Worm (Caenorhabditis elegans) whole organism, early embryonic: ENCODE results near the gene str-82.

Experiments
- B0310.2 ChIP-seq: sonication (generic microtip); optimal IDR thresholded peaks from 2 replicates; lab custom pipeline; 2016; ENCODE audit warnings: mild to moderate bottlenecking, missing genetic modification characterization, missing compliant biosample characterization
- F13C5.2 ChIP-seq: sonication (generic microtip); optimal IDR thresholded peaks from 2 replicates; lab custom pipeline; 2017; ENCODE audit warnings: mild to moderate bottlenecking, missing genetic modification characterization, inconsistent platforms, missing compliant biosample characterization
- aly-1 ChIP-seq: sonication (generic microtip); optimal IDR thresholded peaks from 2 replicates; lab custom pipeline; 2016; ENCODE audit warnings: missing genetic modification characterization, missing compliant biosample characterization
- ama-1 ChIP-seq: fragments of 150-350 bp; optimal IDR thresholded peaks from 2 replicates; lab custom pipeline; 2014
- ceh-13 ChIP-seq: fragments of 200-800 bp; sonication (Bioruptor generic); optimal IDR thresholded peaks from 2 replicates; lab custom pipeline; 2018; ENCODE audit warnings: mild to moderate bottlenecking, missing genetic modification characterization, missing compliant biosample characterization
- ceh-36 ChIP-seq: sonication (generic microtip); optimal IDR thresholded peaks from 2 replicates; lab custom pipeline; 2016; ENCODE audit warnings: missing genetic modification characterization, inconsistent platforms, missing compliant biosample characterization
- ets-7 ChIP-seq: sonication (generic microtip); optimal IDR thresholded peaks from 2 replicates; lab custom pipeline; 2016; ENCODE audit warnings: missing genotype, missing genetic modification characterization, missing compliant biosample characterization
- flt-1 ChIP-seq: fragments of 200-800 bp; sonication (Bioruptor generic); IDR thresholded peaks from 2 replicates; pipeline ENCODE4 v1.3.6; 2022; ENCODE audit warnings: missing genetic modification characterization, missing compliant biosample characterization
- hmbx-1 ChIP-seq: sonication (generic microtip); optimal IDR thresholded peaks from 2 replicates; lab custom pipeline; 2016; ENCODE audit warnings: mild to moderate bottlenecking, missing genetic modification characterization, missing compliant biosample characterization
- hmg-4 ChIP-seq: fragments of 200-800 bp; sonication (Bioruptor generic); optimal IDR thresholded peaks from 2 replicates; lab custom pipeline; 2018; ENCODE audit warnings: mild to moderate bottlenecking, missing genetic modification characterization, missing compliant biosample characterization
- hnd-1 ChIP-seq: sonication (generic microtip); optimal IDR thresholded peaks from 2 replicates; lab custom pipeline; 2016; ENCODE audit warnings: missing genetic modification characterization, missing compliant biosample characterization
- pes-1 ChIP-seq: fragments of 200-800 bp; sonication (Bioruptor generic); IDR thresholded peaks from 2 replicates; pipeline ENCODE4 v1.3.6; 2022; ENCODE audit warnings: missing genetic modification reagents, missing genetic modification characterization, missing compliant biosample characterization
- scrt-1 ChIP-seq: fragments of 200-800 bp; sonication (Bioruptor generic); IDR thresholded peaks from 2 replicates; pipeline ENCODE4 v1.3.6; 2022; ENCODE audit warnings: missing genetic modification characterization, missing compliant biosample characterization
- sea-1 ChIP-seq: fragments of 200-800 bp; sonication (Bioruptor generic); conservative IDR thresholded peaks from 2 replicates; pipeline ENCODE4 v1.3.6; 2022; ENCODE audit warnings: missing genetic modification characterization, missing compliant biosample characterization
- tbx-11 ChIP-seq: fragments of 200-800 bp; sonication (Bioruptor generic); IDR thresholded peaks from 2 replicates; pipeline ENCODE4 v1.3.6; 2022; ENCODE audit warnings: missing genetic modification characterization, missing compliant biosample characterization
- tbx-37 ChIP-seq: fragments of 200-800 bp; sonication (Bioruptor generic); conservative IDR thresholded peaks from 2 replicates; pipeline ENCODE4 v1.3.6; 2022; ENCODE audit warnings: missing genetic modification reagents, missing genetic modification characterization, missing compliant biosample characterization
- tra-4 ChIP-seq: sonication (generic microtip); optimal IDR thresholded peaks from 2 replicates; lab custom pipeline; 2017; ENCODE audit warnings: missing genetic modification characterization, missing compliant biosample characterization

The str-82 gene

ce11 chrV:3981680-3982079 lies 7.2 kb downstream of the str-82 start, which contains the start of gene nlp-30:
Gene nlp-30, plus strand, starts transcription at chrV:3981980.
- TF ChIP-seq ceh-13 (no peak), pes-1 (GFP tag; lab: Robert Waterston, UW) (no peak), B0310.2 (tag; lab: Kevin White, UChicago) (no peak), ama-1 (lab: Kevin White, UChicago) (no peak), sea-1 (no peak), hmg-4 (GFP tag; lab: Kevin White, UChicago) (no peak), tbx-11 (GFP tag; lab: Robert Waterston, UW) (no peak), aly-1 (tag; lab: Kevin White, UChicago) (no peak), scrt-1 (no peak), flt-1 (GFP tag; lab: Robert Waterston, UW) (no peak), ceh-36 (no peak), F13C5.2 (tag; lab: Kevin White, UChicago) (no peak), hnd-1 (no peak)

- no peak for TF ChIP-seq hmg-4 (GFP tag; lab: Kevin White, UChicago)
- TF ChIP-seq ceh-36 = no peak
- TF ChIP-seq flt-1 (GFP tag; lab: Robert Waterston, UW) = no peak
- no peak for TF ChIP-seq ets-7 (tag; lab: Kevin White, UChicago)
- no peak for TF ChIP-seq tra-4 (tag; lab: Kevin White, UChicago)
- TF ChIP-seq hmbx-1 (tag; lab: Kevin White, UChicago) = no peak
- TF ChIP-seq tbx-37 (GFP tag; lab: Robert Waterston, UW) = no peak
- TF ChIP-seq scrt-1 = no peak
- TF ChIP-seq sea-1 = no peak
- TF ChIP-seq F13C5.2 (tag; lab: Kevin White, UChicago) = no peak
- no peak for TF ChIP-seq ama-1 (lab: Kevin White, UChicago)
- no peak for TF ChIP-seq B0310.2 (tag; lab: Kevin White, UChicago)
- TF ChIP-seq tbx-11 (GFP tag; lab: Robert Waterston, UW) = no peak
- TF ChIP-seq aly-1 (tag; lab: Kevin White, UChicago) = no peak
- TF ChIP-seq pes-1 (GFP tag; lab: Robert Waterston, UW) = no peak
- no peak for TF ChIP-seq hnd-1
Measured at ce11 chrV:3984178-3984577, 9.7 kb downstream of the str-82 start, which contains the start of gene nlp-29. Gene nlp-29, plus strand, starts transcription at chrV:3984425.

ce11 chrV:3985104-3985503 lies 10.6 kb downstream of the str-82 start:
- TF ChIP-seq ceh-13 = no peak
- TF ChIP-seq flt-1 (GFP tag; lab: Robert Waterston, UW) = no peak
- no peak for TF ChIP-seq scrt-1
- TF ChIP-seq F13C5.2 (tag; lab: Kevin White, UChicago) = no peak

- no peak for TF ChIP-seq ama-1 (lab: Kevin White, UChicago)
- no peak for TF ChIP-seq ceh-36
- no peak for TF ChIP-seq tra-4 (tag; lab: Kevin White, UChicago)
Measured at ce11 chrV:3987616-3988015, 13.2 kb downstream of the str-82 start, which contains the start of gene nlp-28. Gene nlp-28, plus strand, starts transcription at chrV:3987900.

ce11 chrV:3989070-3989469 lies 14.6 kb downstream of the str-82 start, which contains the start of gene nlp-27:
Gene nlp-27, plus strand, starts transcription at chrV:3989378.
- TF ChIP-seq tbx-11 (GFP tag; lab: Robert Waterston, UW) = no peak
- no peak for TF ChIP-seq sea-1
- no peak for TF ChIP-seq ceh-36
- TF ChIP-seq F13C5.2 (tag; lab: Kevin White, UChicago) = no peak
- no peak for TF ChIP-seq ets-7 (tag; lab: Kevin White, UChicago)

ce11 chrV:3992334-3992733 lies 17.9 kb downstream of the str-82 start:
- TF ChIP-seq ceh-13 (no peak), scrt-1 (no peak), F13C5.2 (tag; lab: Kevin White, UChicago) (no peak), hnd-1 (no peak), hmg-4 (GFP tag; lab: Kevin White, UChicago) (no peak), aly-1 (tag; lab: Kevin White, UChicago) (no peak), tbx-11 (GFP tag; lab: Robert Waterston, UW) (no peak), hmbx-1 (tag; lab: Kevin White, UChicago) (no peak), ama-1 (lab: Kevin White, UChicago) (no peak), pes-1 (GFP tag; lab: Robert Waterston, UW) (no peak), sea-1 (no peak), tra-4 (tag; lab: Kevin White, UChicago) (no peak), ceh-36 (no peak)

ce11 chrV:3994048-3994447 lies 19.6 kb downstream of the str-82 start, which contains the start of gene K09D9.9:
Gene K09D9.9, minus strand, starts transcription at chrV:3994148.
- no peak for TF ChIP-seq F13C5.2 (tag; lab: Kevin White, UChicago)
- no peak for TF ChIP-seq ceh-13
- no peak for TF ChIP-seq scrt-1
- no peak for TF ChIP-seq ceh-36
- TF ChIP-seq aly-1 (tag; lab: Kevin White, UChicago) = no peak
- TF ChIP-seq hmg-4 (GFP tag; lab: Kevin White, UChicago) = no peak
- TF ChIP-seq sea-1 = no peak
- TF ChIP-seq pes-1 (GFP tag; lab: Robert Waterston, UW) = no peak
- no peak for TF ChIP-seq tra-4 (tag; lab: Kevin White, UChicago)
- no peak for TF ChIP-seq B0310.2 (tag; lab: Kevin White, UChicago)
- no peak for TF ChIP-seq tbx-37 (GFP tag; lab: Robert Waterston, UW)
- no peak for TF ChIP-seq flt-1 (GFP tag; lab: Robert Waterston, UW)

ce11 chrV:3995838-3996237 lies 21.4 kb downstream of the str-82 start, which contains the start of gene srx-62:
Gene srx-62, minus strand, starts transcription at chrV:3995938.
- TF ChIP-seq ets-7 (tag; lab: Kevin White, UChicago) (no peak), flt-1 (GFP tag; lab: Robert Waterston, UW) (no peak), tra-4 (tag; lab: Kevin White, UChicago) (no peak), ceh-36 (no peak), pes-1 (GFP tag; lab: Robert Waterston, UW) (no peak), hnd-1 (no peak), ceh-13 (no peak), F13C5.2 (tag; lab: Kevin White, UChicago) (no peak), hmbx-1 (tag; lab: Kevin White, UChicago) (no peak), scrt-1 (no peak), B0310.2 (tag; lab: Kevin White, UChicago) (no peak), aly-1 (tag; lab: Kevin White, UChicago) (no peak), tbx-37 (GFP tag; lab: Robert Waterston, UW) (no peak), hmg-4 (GFP tag; lab: Kevin White, UChicago) (no peak)
